Fruit fly (Drosophila melanogaster) whole organism, embryonic: ENCODE results near the gene CG12728.

ENCODE experiments used
- B-H1 ChIP-seq: fragments of 200-800 bp; sonication (Bioruptor generic); IDR thresholded peaks from 3 replicates; pipeline ENCODE4 v1.3.6; 2022; ENCODE audit warnings: missing biosample characterization, missing genetic modification characterization
- CG11504 ChIP-seq: fragments of 200-800 bp; sonication (Bioruptor generic); optimal IDR thresholded peaks from 3 replicates; lab custom pipeline; 2019; ENCODE audit warnings: missing biosample characterization, mild to moderate bottlenecking, missing genetic modification characterization, moderate library complexity
- CG12155 ChIP-seq: fragments of 200-800 bp; sonication (Bioruptor generic); optimal IDR thresholded peaks from 3 replicates; lab custom pipeline; 2016; ENCODE audit warnings: missing biosample characterization, missing genetic modification characterization
- CG12299 ChIP-seq: fragments of 200-800 bp; sonication (Bioruptor generic); optimal IDR thresholded peaks from 2 replicates; lab custom pipeline; 2018; ENCODE audit warnings: missing biosample characterization, mild to moderate bottlenecking, missing genetic modification characterization
- CG12659 ChIP-seq: fragments of 200-800 bp; sonication (Bioruptor generic); optimal IDR thresholded peaks from 3 replicates; lab custom pipeline; 2017; ENCODE audit warnings: mild to moderate bottlenecking, missing biosample characterization, missing genetic modification reagents, missing genetic modification characterization
- CG13624 ChIP-seq: fragments of 200-800 bp; sonication (Bioruptor generic); optimal IDR thresholded peaks from 2 replicates; lab custom pipeline; 2016; ENCODE audit warnings: missing biosample characterization, missing genetic modification characterization
- CG13775 ChIP-seq: fragments of 200-800 bp; sonication (Bioruptor generic); optimal IDR thresholded peaks from 3 replicates; lab custom pipeline; 2017; ENCODE audit warnings: missing biosample characterization, mild to moderate bottlenecking, missing genetic modification characterization
- CG14860 ChIP-seq: fragments of 200-800 bp; sonication (Bioruptor generic); IDR thresholded peaks from 3 replicates; pipeline ENCODE4 v1.3.6; 2022; ENCODE audit warnings: missing biosample characterization, missing genetic modification characterization; ENCODE audit not compliant: partially characterized antibody
- CG14965 ChIP-seq: fragments of 200-800 bp; sonication (Bioruptor generic); optimal IDR thresholded peaks from 2 replicates; lab custom pipeline; 2016; ENCODE audit warnings: missing biosample characterization, missing genetic modification characterization, borderline replicate concordance
- CG15269 ChIP-seq: fragments of 200-800 bp; sonication (Bioruptor generic); optimal IDR thresholded peaks from 2 replicates; lab custom pipeline; 2018; ENCODE audit warnings: missing biosample characterization, mild to moderate bottlenecking, missing genetic modification characterization, moderate library complexity
- CG1602 ChIP-seq: fragments of 200-800 bp; sonication (Bioruptor generic); optimal IDR thresholded peaks from 3 replicates; lab custom pipeline; 2016; ENCODE audit warnings: missing biosample characterization, missing genetic modification characterization
- CG1647 ChIP-seq: fragments of 200-800 bp; sonication (Bioruptor generic); optimal IDR thresholded peaks from 3 replicates; lab custom pipeline; 2016; ENCODE audit warnings: missing biosample characterization, missing genetic modification characterization
- CG16863 ChIP-seq: fragments of 200-800 bp; sonication (Bioruptor generic); optimal IDR thresholded peaks from 3 replicates; lab custom pipeline; 2016; ENCODE audit warnings: missing biosample characterization, missing genetic modification characterization
- CG17568 ChIP-seq: fragments of 200-800 bp; sonication (Bioruptor generic); optimal IDR thresholded peaks from 2 replicates; lab custom pipeline; 2018; ENCODE audit warnings: missing biosample characterization, mild to moderate bottlenecking, missing genetic modification characterization, moderate library complexity
- CG32767 ChIP-seq: fragments of 200-800 bp; sonication (Bioruptor generic); IDR thresholded peaks from 2 replicates; pipeline ENCODE4 v1.3.6; 2022; ENCODE audit warnings: missing biosample characterization, missing genetic modification characterization
- CG4424 ChIP-seq: fragments of 200-800 bp; sonication (Bioruptor generic); optimal IDR thresholded peaks from 3 replicates; lab custom pipeline; 2016; ENCODE audit warnings: missing biosample characterization, missing genetic modification characterization
- CG7372 ChIP-seq: fragments of 200-800 bp; sonication (Bioruptor generic); IDR thresholded peaks from 2 replicates; pipeline ENCODE4 v1.3.6; 2022; ENCODE audit warnings: missing biosample characterization, missing genetic modification characterization
- CG7987 ChIP-seq: fragments of 200-800 bp; sonication (Bioruptor generic); optimal IDR thresholded peaks from 2 replicates; lab custom pipeline; 2018; ENCODE audit warnings: missing biosample characterization, mild to moderate bottlenecking, missing genetic modification characterization, moderate library complexity
- CG8089 ChIP-seq: fragments of 200-800 bp; sonication (Bioruptor generic); optimal IDR thresholded peaks from 3 replicates; lab custom pipeline; 2016; ENCODE audit warnings: missing biosample characterization, missing genetic modification characterization
- CG8924 ChIP-seq: fragments of 200-800 bp; optimal IDR thresholded peaks from 3 replicates; lab custom pipeline; 2019; ENCODE audit warnings: missing biosample characterization, mild to moderate bottlenecking, missing genetic modification characterization, moderate library complexity
- CG9876 ChIP-seq: fragments of 200-800 bp; sonication (Bioruptor generic); optimal IDR thresholded peaks from 2 replicates; lab custom pipeline; 2016; ENCODE audit warnings: missing biosample characterization, missing genetic modification characterization
- CTCF ChIP-seq: fragments of 200-800 bp; sonication (Bioruptor generic); optimal IDR thresholded peaks from 2 replicates; lab custom pipeline; 2017; ENCODE audit warnings: missing biosample characterization, mild to moderate bottlenecking, missing genetic modification characterization, moderate library complexity
- Chrac-16 ChIP-seq: fragments of 200-800 bp; sonication (Bioruptor generic); optimal IDR thresholded peaks from 3 replicates; lab custom pipeline; 2016; ENCODE audit warnings: missing biosample characterization, missing genetic modification characterization
- E2f1 ChIP-seq: fragments of 200-800 bp; sonication (Bioruptor generic); IDR thresholded peaks from 2 replicates; pipeline ENCODE4 v1.3.6; 2022; ENCODE audit warnings: missing biosample characterization, missing genetic modification characterization
- Max ChIP-seq: fragments of 200-800 bp; sonication (Bioruptor generic); optimal IDR thresholded peaks from 2 replicates; lab custom pipeline; 2016; ENCODE audit warnings: missing biosample characterization, mild to moderate bottlenecking, missing genetic modification characterization
- NFAT ChIP-seq: fragments of 200-800 bp; sonication (Bioruptor generic); IDR thresholded peaks from 2 replicates; pipeline ENCODE4 v1.3.6; 2022; ENCODE audit warnings: missing biosample characterization, missing genetic modification characterization
- NK7.1 ChIP-seq: fragments of 200-800 bp; sonication (Bioruptor generic); optimal IDR thresholded peaks from 3 replicates; lab custom pipeline; 2016; ENCODE audit warnings: missing biosample characterization, missing genetic modification characterization
- Oli ChIP-seq: fragments of 200-800 bp; sonication (Bioruptor generic); optimal IDR thresholded peaks from 2 replicates; lab custom pipeline; 2018; ENCODE audit warnings: missing biosample characterization, mild to moderate bottlenecking, missing genetic modification characterization, moderate library complexity
- Ptx1 ChIP-seq: fragments of 200-800 bp; sonication (Bioruptor generic); IDR thresholded peaks from 2 replicates; pipeline ENCODE4 v1.3.6; 2022; ENCODE audit warnings: missing biosample characterization, missing genetic modification characterization
- Six4 ChIP-seq: fragments of 200-800 bp; sonication (Bioruptor generic); optimal IDR thresholded peaks from 2 replicates; lab custom pipeline; 2016; ENCODE audit warnings: missing biosample characterization, missing genetic modification characterization
- Spps ChIP-seq: fragments of 200-800 bp; sonication (Bioruptor generic); optimal IDR thresholded peaks from 2 replicates; lab custom pipeline; 2018; ENCODE audit warnings: missing biosample characterization, mild to moderate bottlenecking, missing genetic modification characterization
- Xbp1 ChIP-seq: fragments of 200-800 bp; sonication (Bioruptor generic); optimal IDR thresholded peaks from 3 replicates; lab custom pipeline; 2016; ENCODE audit warnings: missing biosample characterization, mild to moderate bottlenecking, missing genetic modification characterization
- abd-A ChIP-seq: fragments of 200-800 bp; sonication (Bioruptor generic); optimal IDR thresholded peaks from 3 replicates; lab custom pipeline; 2019; ENCODE audit warnings: missing biosample characterization, mild to moderate bottlenecking, missing genetic modification characterization, moderate library complexity
- bcd ChIP-seq: fragments of 200-800 bp; sonication (Bioruptor generic); optimal IDR thresholded peaks from 2 replicates; lab custom pipeline; 2017; ENCODE audit warnings: missing biosample characterization, mild to moderate bottlenecking, missing genetic modification characterization
- chif ChIP-seq, 2 experiments: fragments of 200-800 bp; sonication (Bioruptor generic); optimal IDR thresholded peaks; 3 replicates each; lab custom pipeline; 2016; ENCODE audit warnings: missing biosample characterization in 2 of 2, missing genetic modification characterization in 2 of 2
- en ChIP-seq: fragments of 200-800 bp; sonication (Bioruptor generic); optimal IDR thresholded peaks from 2 replicates; lab custom pipeline; 2016; ENCODE audit warnings: missing biosample characterization, missing genetic modification characterization
- fd102C ChIP-seq: fragments of 200-800 bp; sonication (Bioruptor generic); optimal IDR thresholded peaks from 2 replicates; lab custom pipeline; 2018; ENCODE audit warnings: missing biosample characterization, mild to moderate bottlenecking, missing genetic modification characterization, moderate library complexity
- gcm2 ChIP-seq: fragments of 200-800 bp; sonication (Bioruptor generic); optimal IDR thresholded peaks from 2 replicates; lab custom pipeline; 2016; ENCODE audit warnings: missing biosample characterization, missing genetic modification characterization
- grn ChIP-seq: fragments of 200-800 bp; sonication (Bioruptor generic); optimal IDR thresholded peaks from 3 replicates; lab custom pipeline; 2017; ENCODE audit warnings: missing biosample characterization, missing genetic modification characterization
- h ChIP-seq: fragments of >200 bp; optimal IDR thresholded peaks from 2 replicates; lab custom pipeline; 2017
- hb ChIP-seq: fragments of 200-800 bp; sonication (Bioruptor generic); IDR thresholded peaks from 3 replicates; pipeline ENCODE4 v1.3.6; 2022; ENCODE audit warnings: missing biosample characterization, missing genetic modification characterization; ENCODE audit not compliant: partially characterized antibody
- lilli ChIP-seq: fragments of 200-800 bp; sonication (Bioruptor generic); optimal IDR thresholded peaks from 3 replicates; lab custom pipeline; 2016; ENCODE audit warnings: missing biosample characterization, missing genetic modification characterization
- lmd ChIP-seq: fragments of 200-800 bp; sonication (Bioruptor generic); IDR thresholded peaks from 2 replicates; pipeline ENCODE4 v1.3.6; 2022; ENCODE audit warnings: missing biosample characterization, missing genetic modification characterization
- nerfin-1 ChIP-seq: fragments of 200-800 bp; sonication (Bioruptor generic); optimal IDR thresholded peaks from 3 replicates; lab custom pipeline; 2019; ENCODE audit warnings: missing biosample characterization, mild to moderate bottlenecking, missing genetic modification characterization, moderate library complexity
- nerfin-2 ChIP-seq: fragments of 200-800 bp; sonication (Bioruptor generic); IDR thresholded peaks from 2 replicates; pipeline ENCODE4 v1.3.6; 2022; ENCODE audit warnings: missing biosample characterization, missing genetic modification characterization; ENCODE audit not compliant: partially characterized antibody
- nom ChIP-seq: fragments of 200-800 bp; sonication (Bioruptor generic); optimal IDR thresholded peaks from 2 replicates; lab custom pipeline; 2017; ENCODE audit warnings: missing biosample characterization, missing genetic modification characterization, mild to moderate bottlenecking, moderate library complexity, missing genetic modification reagents
- p53 ChIP-seq: fragments of 200-800 bp; sonication (Bioruptor generic); optimal IDR thresholded peaks from 2 replicates; lab custom pipeline; 2016; ENCODE audit warnings: missing biosample characterization, missing genetic modification characterization
- tio ChIP-seq: fragments of 200-800 bp; sonication (Bioruptor generic); optimal IDR thresholded peaks from 2 replicates; lab custom pipeline; 2017; ENCODE audit warnings: missing biosample characterization, missing genetic modification characterization, inconsistent platforms
- trh ChIP-seq: fragments of 200-800 bp; sonication (Bioruptor generic); optimal IDR thresholded peaks from 2 replicates; lab custom pipeline; 2016; ENCODE audit warnings: missing biosample characterization, missing genetic modification characterization
- zfh2 ChIP-seq: fragments of 200-800 bp; sonication (Bioruptor generic); optimal IDR thresholded peaks from 2 replicates; lab custom pipeline; 2016; ENCODE audit warnings: missing biosample characterization, missing genetic modification characterization

CG12728 gene

DNA sequence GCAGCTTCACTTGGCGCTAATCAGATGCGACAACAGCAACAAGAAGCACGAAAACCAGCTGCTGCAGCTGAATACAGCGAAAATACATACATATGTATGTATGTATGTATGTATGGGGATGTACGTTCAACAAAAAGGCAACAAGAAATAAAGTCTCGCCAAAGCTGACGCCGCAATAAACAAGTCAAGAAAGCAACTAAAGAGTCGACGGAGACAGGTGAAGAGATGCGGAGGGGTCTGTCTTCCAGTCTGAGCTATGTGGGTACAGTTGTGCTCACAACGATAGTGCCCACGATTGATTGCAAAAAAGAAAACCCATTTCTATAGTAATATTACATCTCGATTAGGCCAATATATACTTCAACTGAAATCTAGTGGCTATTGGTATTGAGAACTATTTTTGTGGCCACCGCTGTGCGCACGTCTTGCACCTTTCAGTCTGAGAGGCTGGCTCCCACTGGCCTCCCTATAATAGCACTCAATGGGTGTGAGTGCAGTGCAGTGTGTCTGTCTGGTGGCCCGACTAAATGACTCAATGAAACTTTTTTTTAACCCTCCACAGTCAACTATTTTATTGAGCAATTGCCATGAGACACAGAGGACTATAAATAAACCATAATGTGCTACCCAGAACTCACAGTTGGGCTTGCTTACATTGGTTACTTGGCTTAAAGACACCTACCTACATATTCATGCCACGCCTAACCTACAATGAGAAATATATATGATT lies 46.4 kb upstream of the CG12728 start (continued):
- peak; percentile 69 for TF ChIP-seq NFAT (GFP tag; lab: Robert Waterston, UW)
- no peak for TF ChIP-seq abd-A (tag; lab: Kevin White, UChicago)
- TF ChIP-seq Ptx1 (GFP tag; lab: Robert Waterston, UW): peak; percentile 92
- peak; percentile 80 for TF ChIP-seq CG13624 (GFP tag; lab: Kevin White, UChicago)
- peak; percentile 88 for TF ChIP-seq CG8089
- TF ChIP-seq CG32767 (GFP tag; lab: Robert Waterston, UW): peak; percentile 84
- peak; percentile 74 for TF ChIP-seq gcm2
- TF ChIP-seq B-H1 (GFP tag; lab: Robert Waterston, UW): peak; percentile 91
- peak; percentile 88 for TF ChIP-seq bcd (GFP tag; lab: Kevin White, UChicago)
- peak; percentile 81 for TF ChIP-seq tio (GFP tag; lab: Kevin White, UChicago)
- TF ChIP-seq CG1647: peak; percentile 85
- peak; percentile 75 for TF ChIP-seq p53 (GFP tag; lab: Kevin White, UChicago)
- TF ChIP-seq CG12155 (GFP tag; lab: Kevin White, UChicago): peak; percentile 75
- peak; percentile 83 for TF ChIP-seq CG1602 (GFP tag; lab: Kevin White, UChicago)
- TF ChIP-seq en (GFP tag; lab: Kevin White, UChicago): peak; percentile 69
- TF ChIP-seq nom: peak; percentile 99
- TF ChIP-seq fd102C (GFP tag; lab: Kevin White, UChicago): no peak
- peak; percentile 75 for TF ChIP-seq CG12299 (tag; lab: Kevin White, UChicago)
- TF ChIP-seq hb (GFP tag; lab: Robert Waterston, UW): no peak
- peak; percentile 79 for TF ChIP-seq lilli (GFP tag; lab: Kevin White, UChicago)
- peak; percentile 92 for TF ChIP-seq chif (GFP tag; optimal IDR thresholded peaks at IDR 0.05; lab: Kevin White, UChicago)
- peak; percentile 85 for TF ChIP-seq CG12659 (GFP tag; lab: Kevin White, UChicago)
- peak; percentile 92 for TF ChIP-seq CG16863 (GFP tag; lab: Kevin White, UChicago)
- no peak for TF ChIP-seq CG14860 (GFP tag; lab: Robert Waterston, UW)
- TF ChIP-seq nerfin-1 (tag; lab: Kevin White, UChicago): peak; percentile 81
- peak; percentile 86 for TF ChIP-seq CG15269 (tag; lab: Kevin White, UChicago)
- peak; percentile 77 for TF ChIP-seq CG7372 (GFP tag; lab: Robert Waterston, UW)
- peak; percentile 91 for TF ChIP-seq Six4 (GFP tag; lab: Kevin White, UChicago)
- TF ChIP-seq CG7987 (GFP tag; lab: Kevin White, UChicago): peak; percentile 58
- peak; percentile 74 for TF ChIP-seq Max (GFP tag; lab: Kevin White, UChicago)
- TF ChIP-seq NK7.1 (GFP tag; lab: Kevin White, UChicago): peak; percentile 83
- peak; percentile 57 for TF ChIP-seq trh (GFP tag; lab: Kevin White, UChicago)
- no peak for TF ChIP-seq nerfin-2 (GFP tag; lab: Robert Waterston, UW)
- TF ChIP-seq h (lab: Kevin White, UChicago): no peak
- peak; percentile 66 for TF ChIP-seq Spps (tag; lab: Kevin White, UChicago)
- peak; percentile 92 for TF ChIP-seq CG4424 (GFP tag; lab: Kevin White, UChicago)
- peak; percentile 60 for TF ChIP-seq CTCF (GFP tag; lab: Kevin White, UChicago)
- TF ChIP-seq zfh2 (GFP tag; lab: Kevin White, UChicago): peak; percentile 30
- peak; percentile 67 for TF ChIP-seq CG13775 (GFP tag; lab: Kevin White, UChicago)
- TF ChIP-seq Chrac-16 (GFP tag; lab: Kevin White, UChicago): peak; percentile 88
- TF ChIP-seq CG8924 (tag; lab: Kevin White, UChicago): peak; percentile 89
- TF ChIP-seq CG11504 (tag; lab: Kevin White, UChicago): peak; percentile 92
- TF ChIP-seq Oli (tag; lab: Kevin White, UChicago): peak; percentile 94
- TF ChIP-seq lmd (GFP tag; lab: Robert Waterston, UW): peak; percentile 92
- peak; percentile 75 for TF ChIP-seq CG14965
- peak; percentile 50 for TF ChIP-seq grn
- TF ChIP-seq CG17568 (GFP tag; lab: Kevin White, UChicago): peak; percentile 62
- peak; percentile 70 for TF ChIP-seq CG9876 (GFP tag; lab: Kevin White, UChicago)
- TF ChIP-seq Xbp1 (GFP tag; lab: Kevin White, UChicago): peak; percentile 91
- peak; percentile 90 for TF ChIP-seq E2f1
